Worm (Caenorhabditis elegans) whole organism, late embryonic: ENCODE data around the gene srab-23.

Source experiments
- C38D4.7 ChIP-seq: fragments of 200-800 bp; sonication (Bioruptor generic); optimal IDR thresholded peaks from 2 replicates; lab custom pipeline; 2018; ENCODE audit warnings: mild to moderate bottlenecking, missing genetic modification characterization, moderate library complexity, missing compliant biosample characterization
- K02D7.2 ChIP-seq: sonication (generic microtip); optimal IDR thresholded peaks from 2 replicates; lab custom pipeline; 2017; ENCODE audit warnings: mild to moderate bottlenecking, missing genetic modification characterization, missing compliant biosample characterization
- T23F11.4 ChIP-seq: fragments of 200-800 bp; sonication (Bioruptor generic); optimal IDR thresholded peaks from 2 replicates; lab custom pipeline; 2018; ENCODE audit warnings: mild to moderate bottlenecking, missing genetic modification characterization, missing compliant biosample characterization
- ceh-14 ChIP-seq: sonication (generic microtip); optimal IDR thresholded peaks from 2 replicates; lab custom pipeline; 2016; ENCODE audit warnings: missing genotype, missing genetic modification characterization, missing compliant biosample characterization
- ceh-19 ChIP-seq: fragments of 200-800 bp; sonication (Bioruptor generic); optimal IDR thresholded peaks from 2 replicates; lab custom pipeline; 2018; ENCODE audit warnings: mild to moderate bottlenecking, missing genetic modification characterization, missing compliant biosample characterization
- ceh-22 ChIP-seq: sonication (generic microtip); optimal IDR thresholded peaks from 2 replicates; lab custom pipeline; 2017; ENCODE audit warnings: missing biosample characterization, missing genetic modification characterization
- ceh-24 ChIP-seq: sonication (generic microtip); optimal IDR thresholded peaks from 2 replicates; lab custom pipeline; 2016; ENCODE audit warnings: mild to moderate bottlenecking, missing genetic modification characterization, missing compliant biosample characterization
- ceh-30 ChIP-seq: fragments of 150-350 bp; optimal IDR thresholded peaks from 2 replicates; lab custom pipeline; 2014; ENCODE audit warnings: missing biosample characterization, missing genetic modification characterization
- ceh-31 ChIP-seq: sonication (generic microtip); optimal IDR thresholded peaks from 2 replicates; lab custom pipeline; 2016; ENCODE audit warnings: missing genetic modification characterization, missing compliant biosample characterization
- ceh-45 ChIP-seq: fragments of 200-800 bp; sonication (Bioruptor generic); IDR thresholded peaks from 2 replicates; pipeline ENCODE4 v1.3.6; 2022; ENCODE audit warnings: missing genetic modification reagents, missing genetic modification characterization, missing compliant biosample characterization
- ceh-6 ChIP-seq: fragments of 200-800 bp; sonication (Bioruptor generic); optimal IDR thresholded peaks from 2 replicates; lab custom pipeline; 2018; ENCODE audit warnings: mild to moderate bottlenecking, missing genetic modification characterization, missing compliant biosample characterization
- dve-1 ChIP-seq: sonication (generic microtip); optimal IDR thresholded peaks from 2 replicates; lab custom pipeline; 2017; ENCODE audit warnings: antibody characterized with exemption, mild to moderate bottlenecking, missing genetic modification characterization, missing compliant biosample characterization
- ets-4 ChIP-seq: sonication (generic microtip); optimal IDR thresholded peaks from 2 replicates; lab custom pipeline; 2016; ENCODE audit warnings: missing genetic modification characterization, missing compliant biosample characterization
- eyg-1 ChIP-seq: sonication (generic microtip); optimal IDR thresholded peaks from 2 replicates; lab custom pipeline; 2016; ENCODE audit warnings: missing genotype, missing genetic modification characterization, missing compliant biosample characterization
- fax-1 ChIP-seq: sonication (generic microtip); optimal IDR thresholded peaks from 2 replicates; lab custom pipeline; 2016; ENCODE audit warnings: missing genotype, missing genetic modification characterization, missing compliant biosample characterization
- gmeb-2 ChIP-seq: sonication (generic microtip); optimal IDR thresholded peaks from 2 replicates; lab custom pipeline; 2016; ENCODE audit warnings: missing genetic modification characterization, inconsistent platforms, missing compliant biosample characterization
- hlh-15 ChIP-seq: sonication (generic microtip); optimal IDR thresholded peaks from 2 replicates; lab custom pipeline; 2016; ENCODE audit warnings: missing genetic modification characterization, missing compliant biosample characterization
- hlh-30 ChIP-seq: sonication (generic microtip); optimal IDR thresholded peaks from 2 replicates; lab custom pipeline; 2017; ENCODE audit warnings: antibody characterized with exemption, missing genetic modification characterization, missing compliant biosample characterization; ENCODE audit not compliant: insufficient read depth
- hlh-6 ChIP-seq: sonication (generic microtip); optimal IDR thresholded peaks from 2 replicates; lab custom pipeline; 2016; ENCODE audit warnings: missing genotype, missing genetic modification characterization, missing compliant biosample characterization
- lin-11 ChIP-seq: fragments of 200-800 bp; sonication (Bioruptor generic); optimal IDR thresholded peaks from 2 replicates; lab custom pipeline; 2018; ENCODE audit warnings: mild to moderate bottlenecking, missing genetic modification characterization, missing compliant biosample characterization
- nfya-1 ChIP-seq: sonication (generic microtip); optimal IDR thresholded peaks from 2 replicates; lab custom pipeline; 2017; ENCODE audit warnings: missing genetic modification characterization, mild to moderate bottlenecking, missing compliant biosample characterization, antibody characterized with exemption, moderate library complexity
- nhr-11 ChIP-seq: fragments of 150-350 bp; optimal IDR thresholded peaks from 2 replicates; lab custom pipeline; 2014; ENCODE audit warnings: missing biosample characterization, missing genetic modification characterization
- npax-4 ChIP-seq: sonication (generic microtip); optimal IDR thresholded peaks from 2 replicates; lab custom pipeline; 2016; ENCODE audit warnings: missing genetic modification characterization, missing compliant biosample characterization
- odd-2 ChIP-seq: sonication (generic microtip); optimal IDR thresholded peaks from 2 replicates; lab custom pipeline; 2017; ENCODE audit warnings: antibody characterized with exemption, mild to moderate bottlenecking, missing genetic modification characterization, missing compliant biosample characterization
- pag-3 ChIP-seq: sonication (generic microtip); optimal IDR thresholded peaks from 2 replicates; lab custom pipeline; 2016; ENCODE audit warnings: missing compliant biosample characterization, missing genetic modification characterization, borderline replicate concordance
- pat-9 ChIP-seq: fragments of 200-800 bp; sonication (Bioruptor generic); optimal IDR thresholded peaks from 2 replicates; lab custom pipeline; 2018; ENCODE audit warnings: mild to moderate bottlenecking, missing genetic modification characterization, moderate library complexity, missing compliant biosample characterization
- pax-1 ChIP-seq: fragments of 150-350 bp; optimal IDR thresholded peaks from 2 replicates; lab custom pipeline; 2014; ENCODE audit warnings: missing biosample characterization, missing genetic modification characterization
- pha-4 ChIP-seq: fragments of 150-350 bp; optimal IDR thresholded peaks from 2 replicates; lab custom pipeline; 2018; ENCODE audit warnings: missing biosample characterization, missing genetic modification reagents, missing genetic modification characterization
- pqm-1 ChIP-seq: sonication (generic microtip); optimal IDR thresholded peaks from 2 replicates; lab custom pipeline; 2016; ENCODE audit warnings: missing genetic modification characterization, missing compliant biosample characterization
- pros-1 ChIP-seq: fragments of 150-350 bp; optimal IDR thresholded peaks from 2 replicates; lab custom pipeline; 2014; ENCODE audit warnings: missing biosample characterization, missing genetic modification reagents, missing genetic modification characterization
- ref-2 ChIP-seq: sonication (generic microtip); optimal IDR thresholded peaks from 2 replicates; lab custom pipeline; 2016; ENCODE audit warnings: missing genetic modification characterization, missing compliant biosample characterization
- rnt-1 ChIP-seq: sonication (generic microtip); optimal IDR thresholded peaks from 2 replicates; lab custom pipeline; 2016; ENCODE audit warnings: missing genetic modification characterization, missing compliant biosample characterization
- sox-2 ChIP-seq: fragments of 200-800 bp; sonication (Bioruptor generic); IDR thresholded peaks from 2 replicates; pipeline ENCODE4 v1.3.6; 2022; ENCODE audit warnings: missing genetic modification reagents, missing genetic modification characterization, missing compliant biosample characterization
- sox-4 ChIP-seq: sonication (generic microtip); optimal IDR thresholded peaks from 2 replicates; lab custom pipeline; 2017; ENCODE audit warnings: mild to moderate bottlenecking, missing genetic modification characterization, inconsistent platforms, missing compliant biosample characterization
- unc-3 ChIP-seq, 2 experiments: fragments of 200-800 bp in 1 of 2; sonication (Bioruptor generic) in 1 of 2; sonication (generic microtip) in 1 of 2; conservative IDR thresholded peaks in 1 of 2; optimal IDR thresholded peaks in 1 of 2; 2 replicates each; pipeline versions ENCODE4 v1.3.6 to Lab custom; 2016 to 2022; ENCODE audit warnings: missing compliant biosample characterization in 2 of 2, missing genetic modification characterization in 2 of 2, missing genetic modification reagents in 1 of 2
- unc-42 ChIP-seq: sonication (generic microtip); optimal IDR thresholded peaks from 2 replicates; lab custom pipeline; 2016; ENCODE audit warnings: missing genotype, missing genetic modification characterization, missing compliant biosample characterization
- ztf-16 ChIP-seq: sonication (generic microtip); optimal IDR thresholded peaks from 2 replicates; lab custom pipeline; 2017; ENCODE audit warnings: missing genetic modification characterization, missing compliant biosample characterization

The srab-23 gene

ce11 chrV:2018689-2019088, 16.8 kb downstream of the srab-23 start, which contains the start of gene F59A7.14:
TSS of gene F59A7.14 (plus strand) at chrV:2018989.
- no peak for TF ChIP-seq ets-4 (tag; lab: Kevin White, UChicago)
- no peak for TF ChIP-seq pat-9 (tag; lab: Kevin White, UChicago)
- no peak for TF ChIP-seq hlh-6 (tag; lab: Kevin White, UChicago)
- TF ChIP-seq odd-2: no peak
- TF ChIP-seq nfya-1: no peak
- TF ChIP-seq K02D7.2: no peak
- no peak for TF ChIP-seq npax-4 (tag; lab: Kevin White, UChicago)
- no peak for TF ChIP-seq ceh-14
- no peak for TF ChIP-seq sox-2 (GFP tag; lab: Robert Waterston, UW)
- no peak for TF ChIP-seq pax-1 (tag; lab: Kevin White, UChicago)
- TF ChIP-seq ref-2 (tag; lab: Kevin White, UChicago): no peak
- TF ChIP-seq ceh-45: no peak
- no peak for TF ChIP-seq ceh-19
- TF ChIP-seq ceh-30: no peak
- no peak for TF ChIP-seq unc-42 (tag; lab: Kevin White, UChicago)
- no peak for TF ChIP-seq pha-4

ce11 chrV:2016428-2016827, 19.0 kb downstream of the srab-23 start, which contains the start of gene F59A7.2:
TSS of gene F59A7.2 (minus strand) at chrV:2016528.
- no peak for TF ChIP-seq dve-1 (tag; lab: Kevin White, UChicago)
- no peak for TF ChIP-seq nhr-11 (tag; lab: Kevin White, UChicago)
- TF ChIP-seq pqm-1: no peak
- TF ChIP-seq pag-3: no peak
- no peak for TF ChIP-seq K02D7.2
- TF ChIP-seq eyg-1 (tag; lab: Kevin White, UChicago): no peak
- TF ChIP-seq unc-3 (GFP tag; conservative IDR thresholded peaks at IDR 0.05; lab: Robert Waterston, UW): no peak
- no peak for TF ChIP-seq unc-3 (tag; optimal IDR thresholded peaks at IDR 0.05; lab: Kevin White, UChicago)
- TF ChIP-seq ceh-6 (GFP tag; lab: Kevin White, UChicago): no peak
- no peak for TF ChIP-seq rnt-1 (tag; lab: Kevin White, UChicago)
- no peak for TF ChIP-seq ceh-22
- no peak for TF ChIP-seq lin-11
- no peak for TF ChIP-seq ceh-31 (tag; lab: Kevin White, UChicago)
- no peak for TF ChIP-seq gmeb-2 (tag; lab: Kevin White, UChicago)
- no peak for TF ChIP-seq ceh-24 (tag; lab: Kevin White, UChicago)
- TF ChIP-seq hlh-30 (tag; lab: Kevin White, UChicago): no peak
- TF ChIP-seq pax-1 (tag; lab: Kevin White, UChicago): no peak
- TF ChIP-seq T23F11.4 (GFP tag; lab: Kevin White, UChicago): no peak
- TF ChIP-seq pros-1 (tag; lab: Kevin White, UChicago): no peak
- no peak for TF ChIP-seq hlh-6 (tag; lab: Kevin White, UChicago)
- TF ChIP-seq unc-42 (tag; lab: Kevin White, UChicago): no peak
- TF ChIP-seq, all 69 proteins: peak for 0

ce11 chrV:2013824-2014223, 21.6 kb downstream of the srab-23 start, which contains the start of gene F59A7.11:
TSS of gene F59A7.11 (minus strand) at chrV:2013924.
- TF ChIP-seq hlh-15 (tag; lab: Kevin White, UChicago): no peak
- TF ChIP-seq C38D4.7 (GFP tag; lab: Kevin White, UChicago): no peak
- no peak for TF ChIP-seq unc-3 (GFP tag; conservative IDR thresholded peaks at IDR 0.05; lab: Robert Waterston, UW)
- no peak for TF ChIP-seq unc-3 (tag; optimal IDR thresholded peaks at IDR 0.05; lab: Kevin White, UChicago)
- no peak for TF ChIP-seq ztf-16 (tag; lab: Kevin White, UChicago)
- TF ChIP-seq pros-1 (tag; lab: Kevin White, UChicago): no peak
- no peak for TF ChIP-seq fax-1 (tag; lab: Kevin White, UChicago)
- TF ChIP-seq K02D7.2: no peak
- no peak for TF ChIP-seq pqm-1
- no peak for TF ChIP-seq sox-4 (tag; lab: Kevin White, UChicago)
- TF ChIP-seq pax-1 (tag; lab: Kevin White, UChicago): no peak
